Worm (Caenorhabditis elegans) whole organism, L2 larva: Measurements from ENCODE around the gene fubl-1.
A peak's percentile ranks its signal among the peaks of the same experiment; 100 is the strongest.

Experiments
- C34F6.9 ChIP-seq: fragments of 150-350 bp; optimal IDR thresholded peaks from 2 replicates; lab custom pipeline; 2014; ENCODE audit warnings: missing biosample characterization, missing genetic modification characterization
- R02D3.7 ChIP-seq: fragments of 150-350 bp; optimal IDR thresholded peaks from 2 replicates; lab custom pipeline; 2014; ENCODE audit warnings: missing biosample characterization, missing genetic modification characterization
- Y55F3AM.14 ChIP-seq: fragments of 200-800 bp; sonication (Bioruptor generic); optimal IDR thresholded peaks from 2 replicates; lab custom pipeline; 2018; ENCODE audit warnings: mild to moderate bottlenecking, missing genetic modification characterization, missing compliant biosample characterization
- ZK546.5 ChIP-seq: sonication (generic microtip); optimal IDR thresholded peaks from 2 replicates; lab custom pipeline; 2017; ENCODE audit warnings: missing biosample characterization, missing genetic modification characterization
- alr-1 ChIP-seq: fragments of 150-350 bp; optimal IDR thresholded peaks from 2 replicates; lab custom pipeline; 2014; ENCODE audit warnings: missing biosample characterization, missing genetic modification characterization
- ama-1 ChIP-seq: fragments of 150-350 bp; optimal IDR thresholded peaks from 2 replicates; lab custom pipeline; 2018; ENCODE audit warnings: inconsistent platforms
- blmp-1 ChIP-seq: sonication (generic microtip); optimal IDR thresholded peaks from 2 replicates; lab custom pipeline; 2017; ENCODE audit warnings: missing genetic modification characterization, mild to moderate bottlenecking, missing compliant biosample characterization, antibody characterized with exemption, moderate library complexity; ENCODE audit not compliant: insufficient read depth
- ceh-16 ChIP-seq: fragments of 150-350 bp; optimal IDR thresholded peaks from 2 replicates; lab custom pipeline; 2014; ENCODE audit warnings: missing biosample characterization, missing genetic modification characterization
- ceh-82 ChIP-seq: fragments of 150-350 bp; optimal IDR thresholded peaks from 2 replicates; lab custom pipeline; 2014; ENCODE audit warnings: missing biosample characterization, missing genetic modification characterization
- crh-2 ChIP-seq: sonication (generic microtip); optimal IDR thresholded peaks from 2 replicates; lab custom pipeline; 2017; ENCODE audit warnings: missing biosample characterization, missing genetic modification characterization
- dmd-4 ChIP-seq: sonication (generic microtip); optimal IDR thresholded peaks from 2 replicates; lab custom pipeline; 2017; ENCODE audit warnings: missing biosample characterization, missing genetic modification characterization
- fos-1 ChIP-seq: fragments of 150-350 bp; optimal IDR thresholded peaks from 2 replicates; lab custom pipeline; 2014; ENCODE audit warnings: missing biosample characterization, missing genetic modification characterization
- lin-11 ChIP-seq: fragments of 150-350 bp; sonication (generic microtip); optimal IDR thresholded peaks from 2 replicates; lab custom pipeline; 2014; ENCODE audit warnings: missing biosample characterization, missing genetic modification characterization, inconsistent platforms, mixed read lengths
- lin-13 ChIP-seq: fragments of 150-350 bp; optimal IDR thresholded peaks from 2 replicates; lab custom pipeline; 2014; ENCODE audit warnings: missing biosample characterization, missing genetic modification reagents, missing genetic modification characterization
- lsy-2 ChIP-seq, 2 experiments: fragments of 150-350 bp in 1 of 2; sonication (generic microtip) in 1 of 2; optimal IDR thresholded peaks; 2 replicates each; lab custom pipeline; 2014 to 2017; ENCODE audit warnings: missing biosample characterization in 2 of 2, missing genetic modification characterization in 2 of 2
- mab-5 ChIP-seq: fragments of 150-350 bp; optimal IDR thresholded peaks from 2 replicates; lab custom pipeline; 2014; ENCODE audit warnings: missing biosample characterization, missing genetic modification characterization
- mbf-1 ChIP-seq: sonication (generic microtip); optimal IDR thresholded peaks from 2 replicates; lab custom pipeline; 2017; ENCODE audit warnings: missing biosample characterization, missing genetic modification characterization
- mdl-1 ChIP-seq, 2 experiments: fragments of 150-350 bp in 1 of 2; sonication (generic microtip) in 1 of 2; optimal IDR thresholded peaks; 2 replicates each; lab custom pipeline; 2017; ENCODE audit warnings: missing biosample characterization in 2 of 2, missing genetic modification characterization in 2 of 2
- nhr-10 ChIP-seq: sonication (generic microtip); optimal IDR thresholded peaks from 2 replicates; lab custom pipeline; 2017; ENCODE audit warnings: missing biosample characterization, missing genetic modification characterization
- nhr-11 ChIP-seq: fragments of 150-350 bp; optimal IDR thresholded peaks from 2 replicates; lab custom pipeline; 2014; ENCODE audit warnings: missing biosample characterization, missing genetic modification characterization
- nhr-129 ChIP-seq: fragments of 150-350 bp; optimal IDR thresholded peaks from 2 replicates; lab custom pipeline; 2014; ENCODE audit warnings: missing biosample characterization, missing genetic modification characterization
- nhr-21 ChIP-seq: fragments of 150-350 bp; optimal IDR thresholded peaks from 2 replicates; lab custom pipeline; 2014; ENCODE audit warnings: missing biosample characterization, missing genetic modification characterization
- nhr-237 ChIP-seq: fragments of 150-350 bp; optimal IDR thresholded peaks from 2 replicates; lab custom pipeline; 2014; ENCODE audit warnings: missing biosample characterization, missing genetic modification characterization
- nhr-6 ChIP-seq: fragments of 150-350 bp; optimal IDR thresholded peaks from 2 replicates; lab custom pipeline; 2014; ENCODE audit warnings: missing biosample characterization, missing genetic modification characterization
- nhr-77 ChIP-seq: fragments of 150-350 bp; optimal IDR thresholded peaks from 2 replicates; lab custom pipeline; 2014; ENCODE audit warnings: missing biosample characterization, missing genetic modification characterization
- sem-4 ChIP-seq: fragments of 150-350 bp; optimal IDR thresholded peaks from 2 replicates; lab custom pipeline; 2014; ENCODE audit warnings: missing biosample characterization, missing genetic modification reagents, missing genetic modification characterization
- skn-1 ChIP-seq: sonication (generic microtip); optimal IDR thresholded peaks from 2 replicates; lab custom pipeline; 2017; ENCODE audit warnings: missing biosample characterization, missing genetic modification characterization
- sma-9 ChIP-seq, 2 experiments: fragments of 150-350 bp in 1 of 2; sonication (generic microtip) in 1 of 2; optimal IDR thresholded peaks; 2 replicates each; lab custom pipeline; 2014 to 2016; ENCODE audit warnings: missing genetic modification characterization in 2 of 2, mild to moderate bottlenecking in 1 of 2, missing biosample characterization in 1 of 2, missing compliant biosample characterization in 1 of 2, missing genetic modification reagents in 1 of 2, moderate library complexity in 1 of 2
- snpc-4 ChIP-seq: fragments of 150-350 bp; optimal IDR thresholded peaks from 2 replicates; lab custom pipeline; 2014; ENCODE audit warnings: missing biosample characterization, missing genetic modification characterization
- unc-55 ChIP-seq: fragments of 150-350 bp; sonication (generic microtip); optimal IDR thresholded peaks from 3 replicates; lab custom pipeline; 2014; ENCODE audit warnings: missing biosample characterization, missing genetic modification reagents, missing genetic modification characterization
- unc-62 ChIP-seq: fragments of 150-350 bp; optimal IDR thresholded peaks from 2 replicates; lab custom pipeline; 2014; ENCODE audit warnings: missing biosample characterization, missing genetic modification reagents, missing genetic modification characterization
- zag-1 ChIP-seq: fragments of 150-350 bp; optimal IDR thresholded peaks from 2 replicates; lab custom pipeline; 2014; ENCODE audit warnings: missing biosample characterization, missing genetic modification characterization
- ztf-1 ChIP-seq: fragments of 200-800 bp; sonication (Bioruptor generic); conservative IDR thresholded peaks from 2 replicates; pipeline ENCODE4 v1.3.6; 2022; ENCODE audit warnings: missing genetic modification characterization, missing compliant biosample characterization
- ztf-4 ChIP-seq: fragments of 150-350 bp; optimal IDR thresholded peaks from 2 replicates; lab custom pipeline; 2014; ENCODE audit warnings: missing biosample characterization, missing genetic modification characterization

The fubl-1 gene

DNA sequence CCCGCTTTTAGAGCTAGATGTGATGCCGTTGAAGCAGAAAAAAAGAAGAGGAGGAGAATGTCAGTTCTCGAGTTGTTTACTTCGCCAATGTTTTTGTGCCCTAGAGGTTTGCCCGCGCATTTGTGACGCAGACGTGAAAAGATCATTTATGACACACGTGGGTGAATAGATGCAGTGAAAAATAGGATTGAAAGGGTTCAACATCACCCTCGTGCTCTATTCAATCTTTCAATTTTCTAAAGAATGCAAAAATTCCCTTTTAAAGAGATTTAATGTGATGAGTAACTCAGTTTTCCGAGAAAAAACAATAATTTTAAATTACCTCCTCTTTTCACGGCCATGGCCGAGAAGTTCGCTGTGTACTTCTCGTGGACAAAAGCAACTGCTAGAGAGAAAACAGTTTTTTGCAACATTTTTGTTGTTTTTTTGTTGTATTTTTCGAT, 7.8 kb upstream of the fubl-1 start:
- TF ChIP-seq ztf-1 (GFP tag; lab: Robert Waterston, UW) (no peak), nhr-6 (peak; percentile 47), mdl-1 (tag; optimal IDR thresholded peaks at IDR 0.05; lab: Kevin White, UChicago) (peak; percentile 72 to 94), nhr-129 (tag; lab: Kevin White, UChicago) (peak; percentile 88), dmd-4 (tag; lab: Kevin White, UChicago) (no peak), nhr-21 (tag; lab: Kevin White, UChicago) (peak; percentile 46), lsy-2 (tag; optimal IDR thresholded peaks at IDR 0.05; lab: Kevin White, UChicago) (peak; percentile 11 to 73), crh-2 (tag; lab: Kevin White, UChicago) (peak; percentile 68), skn-1 (tag; lab: Kevin White, UChicago) (no peak), lin-11 (peak; percentile 19), ztf-4 (peak; percentile 29), sem-4 (no peak), sma-9 (GFP tag; optimal IDR thresholded peaks at IDR 0.05; lab: Kevin White, UChicago) (peak; percentile 67), sma-9 (tag; optimal IDR thresholded peaks at IDR 0.05; lab: Kevin White, UChicago) (no peak), nhr-11 (tag; lab: Kevin White, UChicago) (no peak), lin-13 (GFP tag; lab: Kevin White, UChicago) (peak; percentile 27), fos-1 (tag; lab: Kevin White, UChicago) (peak; percentile 6), C34F6.9 (tag; lab: Kevin White, UChicago) (peak; percentile 79)

DNA sequence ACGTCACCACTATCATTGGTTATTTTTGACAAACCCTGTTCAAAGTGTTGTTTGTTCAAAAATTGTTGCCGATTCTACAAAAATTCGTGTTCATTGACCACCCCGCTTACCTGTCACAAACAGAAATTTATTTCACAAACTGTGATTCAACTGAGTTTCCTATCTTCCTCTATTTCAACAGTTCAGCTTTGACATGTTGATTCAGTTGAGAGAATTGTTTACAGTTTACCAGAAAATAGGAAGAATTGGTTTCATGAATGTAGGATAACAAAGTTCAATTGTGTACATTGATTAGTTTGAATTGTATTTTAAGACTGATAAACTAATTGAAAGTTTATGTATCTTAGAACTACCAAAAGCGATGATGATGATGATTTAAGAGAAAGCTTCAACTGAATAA, 6.9 kb upstream of the fubl-1 start:
- no peak for TF ChIP-seq lsy-2 (tag; optimal IDR thresholded peaks at IDR 0.05; lab: Kevin White, UChicago)
- TF ChIP-seq unc-62, result no peak
- no peak for TF ChIP-seq nhr-10 (tag; lab: Kevin White, UChicago)
- TF ChIP-seq alr-1, result no peak
- TF ChIP-seq ama-1 (lab: Kevin White, UChicago), result no peak
- TF ChIP-seq zag-1, result no peak
- TF ChIP-seq mbf-1 (tag; lab: Kevin White, UChicago), result no peak
- no peak for TF ChIP-seq nhr-11 (tag; lab: Kevin White, UChicago)
- TF ChIP-seq unc-55 (GFP tag; lab: Kevin White, UChicago), result no peak

DNA sequence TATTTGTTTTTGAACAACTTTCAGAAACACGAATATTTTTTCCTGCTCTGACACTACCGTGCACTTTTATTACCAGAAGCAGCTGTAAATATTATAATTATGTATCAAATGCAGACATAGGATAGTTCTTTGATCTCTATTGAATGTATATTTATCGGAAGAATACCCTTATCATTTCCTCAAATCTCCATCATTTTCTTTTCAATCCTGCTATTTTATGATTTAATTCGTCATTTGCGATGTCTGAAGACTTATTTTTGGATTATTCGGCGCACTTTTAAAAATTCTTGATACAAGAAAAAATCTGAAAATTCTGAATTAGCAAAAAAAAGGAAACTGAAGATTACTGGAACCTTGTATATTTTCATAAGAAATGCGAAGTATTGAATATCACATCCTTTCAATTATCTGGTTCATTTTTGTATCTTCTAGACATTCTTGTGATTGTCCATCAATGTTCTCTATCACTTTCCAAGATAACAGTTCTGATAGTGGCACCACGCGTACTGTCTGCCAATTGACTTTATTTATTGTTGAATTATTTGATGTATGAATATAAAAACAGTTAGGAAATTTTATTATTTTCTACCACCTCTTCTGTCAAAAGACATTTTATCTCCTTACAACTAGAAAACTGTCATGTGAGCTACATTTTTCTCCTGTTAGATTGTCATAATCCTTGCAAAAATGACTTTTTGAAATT, 5.5 kb upstream of the fubl-1 start:
- TF ChIP-seq sem-4 (no peak), fos-1 (tag; lab: Kevin White, UChicago) (peak; percentile 46), sma-9 (GFP tag; optimal IDR thresholded peaks at IDR 0.05; lab: Kevin White, UChicago) (peak; percentile 41), sma-9 (tag; optimal IDR thresholded peaks at IDR 0.05; lab: Kevin White, UChicago) (no peak)
- TF ChIP-seq, all 48 proteins: peak for 2

DNA sequence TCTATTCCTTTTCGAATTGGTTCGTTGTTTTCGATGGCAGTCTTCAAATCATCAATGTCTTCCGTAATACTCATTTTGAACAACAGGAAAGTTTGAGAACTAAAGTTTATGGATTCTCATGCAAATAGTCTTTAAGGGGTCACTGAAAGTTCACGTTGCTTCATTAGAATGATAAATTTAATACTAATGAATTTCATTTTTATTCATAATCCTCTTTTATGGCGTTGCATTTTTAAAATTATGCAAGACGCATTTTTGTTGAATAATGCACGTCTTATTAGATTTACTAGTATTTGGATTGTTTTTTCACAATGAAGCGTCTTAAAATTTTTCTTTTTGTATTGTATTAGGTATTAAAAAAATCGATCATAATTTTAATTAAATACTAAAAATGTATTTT, 4.4 kb upstream of the fubl-1 start, which contains the start of gene C12D8.9:
Gene C12D8.9, minus strand, starts transcription at position 101 of the 400 bp plus-strand sequence.
- TF ChIP-seq ceh-82 (tag; lab: Kevin White, UChicago) (no peak), mab-5 (tag; lab: Kevin White, UChicago) (no peak), ceh-16 (tag; lab: Kevin White, UChicago) (no peak), snpc-4 (tag; lab: Kevin White, UChicago) (no peak), fos-1 (tag; lab: Kevin White, UChicago) (no peak), nhr-77 (tag; lab: Kevin White, UChicago) (no peak), ama-1 (lab: Kevin White, UChicago) (no peak), R02D3.7 (no peak), lin-11 (no peak), nhr-237 (tag; lab: Kevin White, UChicago) (no peak), ztf-1 (GFP tag; lab: Robert Waterston, UW) (no peak), Y55F3AM.14 (no peak), lin-13 (GFP tag; lab: Kevin White, UChicago) (no peak), sem-4 (no peak), nhr-11 (tag; lab: Kevin White, UChicago) (no peak), blmp-1 (no peak), ZK546.5 (tag; lab: Kevin White, UChicago) (no peak)
